Fruit fly (Drosophila melanogaster): Measurements from ENCODE around the gene lmgB.
A peak's percentile ranks its signal among the peaks of the same experiment; 100 is the strongest.

Gene lmgB

DNA sequence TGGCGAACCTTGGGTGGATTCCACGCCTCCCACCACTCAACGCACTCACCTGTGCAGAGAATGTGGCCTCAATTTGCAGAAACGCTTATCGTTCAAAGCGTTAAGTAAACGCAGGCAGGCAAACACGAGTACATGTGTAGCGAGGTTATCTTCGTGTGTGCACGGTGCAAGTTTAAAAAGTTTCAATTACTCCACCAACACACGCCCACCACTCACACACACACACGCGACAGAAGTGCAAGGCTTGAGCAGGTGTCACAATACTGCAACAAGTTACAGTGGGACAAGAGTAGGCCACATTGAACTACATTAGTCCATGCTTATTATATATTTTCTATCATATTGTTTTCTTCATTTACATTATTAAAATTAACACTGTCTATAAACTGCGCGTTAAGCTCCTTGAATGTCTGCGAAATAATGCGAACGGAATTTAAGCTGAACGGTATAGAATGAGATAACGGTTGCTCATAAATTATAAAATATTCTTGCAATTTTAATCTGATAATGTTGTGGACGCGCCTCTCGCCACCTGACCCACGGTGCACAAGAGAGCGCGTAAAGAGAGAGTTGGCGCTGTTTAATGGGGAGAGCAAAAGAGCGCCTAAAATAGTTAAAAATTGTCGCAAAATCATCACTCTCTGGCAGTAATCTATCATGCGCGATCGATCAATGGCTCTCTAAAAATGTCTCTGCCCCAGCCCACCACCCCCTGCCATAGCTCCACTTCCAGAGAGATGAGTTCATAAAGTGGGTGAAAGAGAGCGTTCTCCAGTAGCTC lies 6.3 kb upstream of the lmgB start (continued):
- TF ChIP-seq sqz (GFP tag; optimal IDR thresholded peaks at IDR 0.05) (peak; percentile 90), crc (GFP tag; optimal IDR thresholded peaks at IDR 0.05) (peak; percentile 57), vvl (GFP tag; IDR thresholded peaks at IDR 0.05) (peak; percentile 97), tin (GFP tag; optimal IDR thresholded peaks at IDR 0.05) (peak; percentile 90), nerfin-2 (GFP tag; IDR thresholded peaks at IDR 0.05; ENCODE audit: partially characterized antibody) (peak; percentile 77), aop (GFP tag; IDR thresholded peaks at IDR 0.05) (peak; percentile 91), CG4328 (GFP tag; optimal IDR thresholded peaks at IDR 0.05) (peak; percentile 90), CG7963 (GFP tag; IDR thresholded peaks at IDR 0.05; ENCODE audit: partially characterized antibody) (no peak), pb (GFP tag; optimal IDR thresholded peaks at IDR 0.05) (peak; percentile 67), chn (GFP tag; optimal IDR thresholded peaks at IDR 0.05) (peak; percentile 92), CG10274 (GFP tag; optimal IDR thresholded peaks at IDR 0.05) (peak; percentile 78), CG3281 (GFP tag; optimal IDR thresholded peaks at IDR 0.05) (peak; percentile 90), Lim3 (GFP tag; IDR thresholded peaks at IDR 0.05) (peak; percentile 87; the same call in 1 of the 2 replicates), CG15696 (tag; optimal IDR thresholded peaks at IDR 0.05) (peak; percentile 79), CG14860 (GFP tag; IDR thresholded peaks at IDR 0.05; ENCODE audit: partially characterized antibody) (peak; percentile 72), CG32772 (GFP tag; IDR thresholded peaks at IDR 0.05) (peak; percentile 94), Chrac-16 (GFP tag; optimal IDR thresholded peaks at IDR 0.05) (peak; percentile 90), Lhr (GFP tag; optimal IDR thresholded peaks at IDR 0.05) (peak; percentile 87), abd-A (tag; optimal IDR thresholded peaks at IDR 0.05) (peak; percentile 86), maf-S (GFP tag; optimal IDR thresholded peaks at IDR 0.05) (peak; percentile 84), CG12769 (tag; optimal IDR thresholded peaks at IDR 0.05) (peak; percentile 91), Meics (GFP tag; optimal IDR thresholded peaks at IDR 0.05) (peak; percentile 81), wor (GFP tag; IDR thresholded peaks at IDR 0.05) (peak; percentile 96), lov (optimal IDR thresholded peaks at IDR 0.05) (no peak), lov (GFP tag; IDR thresholded peaks at IDR 0.05) (peak; percentile 86; the same call in 2 of the 3 replicates), CG9876 (GFP tag; optimal IDR thresholded peaks at IDR 0.05) (peak; percentile 39), Xbp1 (GFP tag; optimal IDR thresholded peaks at IDR 0.05) (peak; percentile 95), CG30020 (tag; optimal IDR thresholded peaks at IDR 0.05) (peak; percentile 70), twi (tag; optimal IDR thresholded peaks at IDR 0.05) (peak; percentile 91), CG18764 (GFP tag; optimal IDR thresholded peaks at IDR 0.05) (peak; percentile 90), lab (GFP tag; optimal IDR thresholded peaks at IDR 0.05) (peak; percentile 90), tll (GFP tag; optimal IDR thresholded peaks at IDR 0.05) (no peak), CG13624 (GFP tag; optimal IDR thresholded peaks at IDR 0.05) (peak; percentile 37), az2 (GFP tag; optimal IDR thresholded peaks at IDR 0.05) (peak; percentile 95), zfh2 (GFP tag; optimal IDR thresholded peaks at IDR 0.05) (peak; percentile 18), CG2202 (tag; optimal IDR thresholded peaks at IDR 0.05) (peak; percentile 89), CG5180 (GFP tag; optimal IDR thresholded peaks at IDR 0.05) (peak; percentile 91), pan (optimal IDR thresholded peaks at IDR 0.05) (no peak), pan (GFP tag; optimal IDR thresholded peaks at IDR 0.05 in 1 of 2, IDR thresholded peaks at IDR 0.05 in 1 of 2) (peak in 1 of 2 experiments; percentile 96), Rx (GFP tag; IDR thresholded peaks at IDR 0.05) (peak; percentile 95), klu (GFP tag; IDR thresholded peaks at IDR 0.05) (peak; percentile 82), jigr1 (GFP tag; IDR thresholded peaks at IDR 0.05) (peak; percentile 97), Poxn (GFP tag; IDR thresholded peaks at IDR 0.05) (no peak), pho (GFP tag; optimal IDR thresholded peaks at IDR 0.05) (no peak), Blimp-1 (GFP tag; optimal IDR thresholded peaks at IDR 0.05) (peak; percentile 96), lmd (GFP tag; IDR thresholded peaks at IDR 0.05) (peak; percentile 95), onecut (GFP tag; IDR thresholded peaks at IDR 0.05) (peak; percentile 92), CG18599 (GFP tag; optimal IDR thresholded peaks at IDR 0.05) (peak; percentile 89), CG16813 (GFP tag; IDR thresholded peaks at IDR 0.05; ENCODE audit: partially characterized antibody) (no peak)
